Worm (Caenorhabditis elegans): ENCODE results near the gene tag-243.
A peak's percentile ranks its signal among the peaks of the same experiment; 100 is the strongest.

DNA sequence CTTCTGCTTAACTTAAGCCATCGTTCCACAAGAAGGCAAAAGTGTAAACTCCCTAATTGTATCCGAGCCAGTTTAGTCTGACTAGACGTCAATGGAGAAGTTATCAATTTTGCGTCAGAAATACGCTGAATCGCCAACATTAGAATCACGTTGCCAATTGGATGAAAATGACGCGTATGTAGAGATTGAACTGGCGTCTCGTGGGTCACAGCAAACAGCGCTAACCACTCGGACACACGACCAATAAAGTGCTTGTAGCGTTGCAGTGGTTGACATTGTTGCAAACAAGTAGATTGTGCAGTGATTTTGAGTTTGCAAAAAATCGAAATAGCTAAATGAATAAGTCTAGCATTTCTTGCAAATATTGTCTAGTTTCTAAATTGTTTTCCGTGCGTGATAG lies 1.3 kb upstream of the tag-243 start:
- TF ChIP-seq ama-1 (optimal IDR thresholded peaks at IDR 0.05) (peak; percentile 42), unc-39 (tag; optimal IDR thresholded peaks at IDR 0.05) (no peak), nfya-1 (tag; optimal IDR thresholded peaks at IDR 0.05; ENCODE audit: insufficient read depth) (peak; percentile 73), unc-62 (GFP tag; optimal IDR thresholded peaks at IDR 0.05) (no peak), pqm-1 (tag; optimal IDR thresholded peaks at IDR 0.05) (peak; percentile 38), nhr-237 (tag; optimal IDR thresholded peaks at IDR 0.05) (no peak)

Measured in whole organism, L3 larva.